Fruit fly (Drosophila melanogaster): ENCODE results near the gene Lsd-2.

DNA sequence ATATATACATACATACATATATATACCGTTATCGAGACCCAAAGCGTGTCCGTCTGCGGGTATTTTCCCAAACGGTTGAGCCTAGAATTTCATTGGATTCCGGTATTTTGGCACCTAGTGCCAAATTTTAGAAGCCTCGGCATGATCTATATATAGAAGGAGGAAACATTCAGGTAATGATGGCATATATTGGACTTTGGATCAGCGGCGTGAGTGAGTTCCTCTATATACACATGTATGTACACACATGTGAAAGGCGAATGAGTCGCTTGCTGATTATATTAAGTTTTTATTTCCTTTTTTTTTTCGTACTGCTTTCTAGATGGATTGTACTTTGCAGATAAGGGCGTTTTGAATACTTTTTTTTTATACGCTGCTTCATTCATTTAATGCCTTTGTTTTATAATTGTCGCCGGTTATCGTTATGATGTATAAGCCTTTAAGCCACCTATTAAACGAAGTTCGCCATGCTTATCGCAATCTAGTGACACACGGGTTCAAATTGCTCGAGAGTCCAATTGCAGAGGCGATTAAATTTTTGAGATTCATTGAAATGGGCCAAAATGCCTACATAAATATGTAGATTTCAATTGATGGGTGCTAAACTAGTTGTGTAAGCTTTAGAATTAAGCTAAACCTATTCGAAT lies 3.3 kb upstream of the Lsd-2 start:
- TF ChIP-seq CG8478 (optimal IDR thresholded peaks at IDR 0.05) (no peak), EcR (GFP tag; optimal IDR thresholded peaks at IDR 0.05) (no peak), pan (optimal IDR thresholded peaks at IDR 0.05) (no peak), Dll (optimal IDR thresholded peaks at IDR 0.05) (no peak), usp (GFP tag; optimal IDR thresholded peaks at IDR 0.05) (no peak)
